Worm (Caenorhabditis elegans) whole organism, L3 larva: Measurements from ENCODE around the gene puf-11.

Experiments
- aly-2 ChIP-seq: fragments of 150-350 bp; optimal IDR thresholded peaks from 2 replicates; lab custom pipeline; 2014; ENCODE audit warnings: missing biosample characterization, missing genetic modification characterization
- ceh-16 ChIP-seq: sonication (generic microtip); optimal IDR thresholded peaks from 2 replicates; lab custom pipeline; 2017; ENCODE audit warnings: missing biosample characterization, missing genetic modification characterization
- ceh-82 ChIP-seq: fragments of 150-350 bp; optimal IDR thresholded peaks from 2 replicates; lab custom pipeline; 2014; ENCODE audit warnings: missing biosample characterization, missing genetic modification characterization
- ceh-9 ChIP-seq: sonication (generic microtip); optimal IDR thresholded peaks from 2 replicates; lab custom pipeline; 2018; ENCODE audit warnings: missing biosample characterization, missing genetic modification characterization
- daf-12 ChIP-seq: fragments of 150-350 bp; optimal IDR thresholded peaks from 2 replicates; lab custom pipeline; 2014; ENCODE audit warnings: missing biosample characterization, missing genetic modification reagents, missing genetic modification characterization
- egl-27 ChIP-seq: sonication (generic microtip); optimal IDR thresholded peaks from 4 replicates; lab custom pipeline; 2017; ENCODE audit warnings: missing biosample characterization, missing genetic modification reagents, missing genetic modification characterization
- egl-5 ChIP-seq: fragments of 150-350 bp; optimal IDR thresholded peaks from 2 replicates; lab custom pipeline; 2017; ENCODE audit warnings: missing biosample characterization, missing genetic modification reagents, missing genetic modification characterization, inconsistent platforms
- elt-1 ChIP-seq: fragments of 150-350 bp; optimal IDR thresholded peaks from 2 replicates; lab custom pipeline; 2014; ENCODE audit warnings: missing biosample characterization, missing genetic modification characterization
- elt-2 ChIP-seq: sonication (generic microtip); optimal IDR thresholded peaks from 2 replicates; lab custom pipeline; 2016; ENCODE audit warnings: missing genetic modification reagents, mild to moderate bottlenecking, missing genetic modification characterization, missing compliant biosample characterization
- elt-3 ChIP-seq, 3 experiments: fragments of 150-350 bp in 1 of 3; sonication (generic microtip) in 2 of 3; optimal IDR thresholded peaks; 2 replicates in 2 of 3; 4 replicates in 1 of 3; lab custom pipeline; 2014 to 2017; ENCODE audit warnings: missing biosample characterization in 3 of 3, missing genetic modification characterization in 3 of 3
- eor-1 ChIP-seq, 2 experiments: fragments of 150-350 bp; optimal IDR thresholded peaks; 2 replicates each; lab custom pipeline; 2014 to 2018; ENCODE audit warnings: missing biosample characterization in 2 of 2, missing genetic modification characterization in 2 of 2
- fkh-10 ChIP-seq: sonication (generic microtip); optimal IDR thresholded peaks from 2 replicates; lab custom pipeline; 2017; ENCODE audit warnings: missing biosample characterization, missing genetic modification reagents, missing genetic modification characterization
- fkh-2 ChIP-seq: fragments of 150-350 bp; optimal IDR thresholded peaks from 2 replicates; lab custom pipeline; 2014; ENCODE audit warnings: missing biosample characterization, missing genetic modification reagents, missing genetic modification characterization
- lin-15B ChIP-seq: fragments of 150-350 bp; optimal IDR thresholded peaks from 2 replicates; lab custom pipeline; 2014; ENCODE audit warnings: missing biosample characterization, missing genetic modification characterization
- lin-39 ChIP-seq: fragments of 150-350 bp; optimal IDR thresholded peaks from 2 replicates; lab custom pipeline; 2018; ENCODE audit warnings: missing biosample characterization, missing genetic modification reagents, missing genetic modification characterization
- mdl-1 ChIP-seq: fragments of 150-350 bp; optimal IDR thresholded peaks from 2 replicates; lab custom pipeline; 2014; ENCODE audit warnings: missing biosample characterization, missing genetic modification characterization
- mml-1 ChIP-seq: fragments of 150-350 bp; sonication (generic microtip); optimal IDR thresholded peaks from 3 replicates; lab custom pipeline; 2014; ENCODE audit warnings: missing biosample characterization, missing genetic modification characterization
- nfya-1 ChIP-seq: sonication (generic microtip); optimal IDR thresholded peaks from 2 replicates; lab custom pipeline; 2017; ENCODE audit warnings: missing genetic modification characterization, mild to moderate bottlenecking, missing compliant biosample characterization, antibody characterized with exemption, moderate library complexity; ENCODE audit not compliant: insufficient read depth
- nhr-11 ChIP-seq: fragments of 150-350 bp; optimal IDR thresholded peaks from 2 replicates; lab custom pipeline; 2014; ENCODE audit warnings: missing biosample characterization, missing genetic modification characterization
- nhr-12 ChIP-seq: fragments of 150-350 bp; optimal IDR thresholded peaks from 2 replicates; lab custom pipeline; 2014; ENCODE audit warnings: missing biosample characterization, missing genetic modification characterization
- nhr-23 ChIP-seq: fragments of 150-350 bp; optimal IDR thresholded peaks from 2 replicates; lab custom pipeline; 2014; ENCODE audit warnings: missing biosample characterization, missing genetic modification reagents, missing genetic modification characterization
- nhr-237 ChIP-seq: fragments of 150-350 bp; optimal IDR thresholded peaks from 2 replicates; lab custom pipeline; 2014; ENCODE audit warnings: missing biosample characterization, missing genetic modification characterization
- nhr-25 ChIP-seq: sonication (generic microtip); optimal IDR thresholded peaks from 2 replicates; lab custom pipeline; 2017; ENCODE audit warnings: missing biosample characterization, missing genetic modification characterization
- nhr-28 ChIP-seq: fragments of 150-350 bp; optimal IDR thresholded peaks from 2 replicates; lab custom pipeline; 2014; ENCODE audit warnings: missing biosample characterization, missing genetic modification characterization
- nhr-43 ChIP-seq: sonication (generic microtip); optimal IDR thresholded peaks from 2 replicates; lab custom pipeline; 2016; ENCODE audit warnings: mild to moderate bottlenecking, missing genetic modification characterization, missing compliant biosample characterization; ENCODE audit not compliant: poor library complexity, severe bottlenecking
- nhr-77 ChIP-seq: fragments of 150-350 bp; optimal IDR thresholded peaks from 2 replicates; lab custom pipeline; 2014; ENCODE audit warnings: missing biosample characterization, missing genetic modification characterization
- pha-4 ChIP-seq: fragments of 150-350 bp; optimal IDR thresholded peaks from 2 replicates; lab custom pipeline; 2014; ENCODE audit warnings: missing biosample characterization, missing genetic modification reagents, missing genetic modification characterization
- sea-2 ChIP-seq: fragments of 150-350 bp; sonication (generic microtip); optimal IDR thresholded peaks from 4 replicates; lab custom pipeline; 2014; ENCODE audit warnings: missing biosample characterization, missing genetic modification reagents, missing genetic modification characterization
- skn-1 ChIP-seq: fragments of 150-350 bp; optimal IDR thresholded peaks from 2 replicates; lab custom pipeline; 2014; ENCODE audit warnings: missing biosample characterization, missing genetic modification characterization
- snpc-4 ChIP-seq: fragments of 150-350 bp; optimal IDR thresholded peaks from 2 replicates; lab custom pipeline; 2014; ENCODE audit warnings: missing biosample characterization, missing genetic modification characterization
- tbx-2 ChIP-seq: sonication (generic microtip); optimal IDR thresholded peaks from 2 replicates; lab custom pipeline; 2016; ENCODE audit warnings: mild to moderate bottlenecking, missing genetic modification characterization, missing compliant biosample characterization
- unc-39 ChIP-seq: sonication (generic microtip); optimal IDR thresholded peaks from 4 replicates; lab custom pipeline; 2017; ENCODE audit warnings: missing biosample characterization, missing genetic modification characterization
- zag-1 ChIP-seq: fragments of 150-350 bp; optimal IDR thresholded peaks from 2 replicates; lab custom pipeline; 2014; ENCODE audit warnings: missing biosample characterization, missing genetic modification characterization
- ztf-4 ChIP-seq: fragments of 150-350 bp; optimal IDR thresholded peaks from 2 replicates; lab custom pipeline; 2014; ENCODE audit warnings: missing biosample characterization, missing genetic modification characterization

The puf-11 gene

DNA sequence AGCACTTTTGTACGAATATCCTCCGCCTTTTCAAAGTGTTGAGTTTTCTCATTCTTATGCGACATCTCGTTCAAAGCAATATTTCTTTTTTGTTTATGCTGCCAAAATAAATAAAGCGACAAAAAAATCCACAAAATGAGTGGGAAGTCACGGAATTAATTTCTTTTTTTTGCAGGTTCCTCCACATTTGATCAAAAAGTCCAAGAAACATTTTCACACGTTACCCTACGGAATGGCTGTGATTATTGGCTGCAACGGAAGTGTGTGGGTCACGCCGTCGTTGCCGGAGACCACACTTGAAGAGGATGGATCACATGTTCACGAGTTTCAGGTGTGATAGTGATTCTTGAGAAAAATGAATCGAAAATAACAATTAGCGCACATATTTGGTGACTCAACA lies 4.8 kb upstream of the puf-11 start, which contains the start of gene Y73B6BL.22:
Gene Y73B6BL.22 (minus strand): TSS at position 101 of the 400 bp plus-strand sequence.
- TF ChIP-seq ceh-9 (tag; lab: Kevin White, UChicago) (no peak), egl-27 (no peak), ztf-4 (tag; lab: Kevin White, UChicago) (no peak), zag-1 (no peak), nfya-1 (no peak), nhr-237 (tag; lab: Kevin White, UChicago) (no peak), elt-3 (tag; optimal IDR thresholded peaks at IDR 0.05; lab: Kevin White, UChicago) (no peak), aly-2 (tag; lab: Kevin White, UChicago) (no peak), elt-2 (tag; lab: Kevin White, UChicago) (no peak), elt-1 (tag; lab: Kevin White, UChicago) (no peak), tbx-2 (tag; lab: Kevin White, UChicago) (no peak), fkh-10 (GFP tag; lab: Kevin White, UChicago) (no peak)

- TF ChIP-seq nhr-25 (tag; lab: Kevin White, UChicago): no peak
- TF ChIP-seq ztf-4 (tag; lab: Kevin White, UChicago): no peak
- TF ChIP-seq nhr-43: no peak
- no peak for TF ChIP-seq lin-15B
- TF ChIP-seq pha-4 (tag; lab: Kevin White, UChicago): no peak
- TF ChIP-seq ceh-82 (tag; lab: Kevin White, UChicago): no peak
- TF ChIP-seq skn-1 (tag; lab: Kevin White, UChicago): no peak
- TF ChIP-seq lin-39: no peak
- no peak for TF ChIP-seq elt-3 (tag; optimal IDR thresholded peaks at IDR 0.05; lab: Kevin White, UChicago)
- no peak for TF ChIP-seq eor-1 (tag; optimal IDR thresholded peaks at IDR 0.05; lab: Kevin White, UChicago)
- no peak for TF ChIP-seq egl-5 (tag; lab: Kevin White, UChicago)
- no peak for TF ChIP-seq nfya-1
- TF ChIP-seq nhr-23 (tag; lab: Kevin White, UChicago): no peak
- no peak for TF ChIP-seq nhr-11
- no peak for TF ChIP-seq daf-12 (tag; lab: Kevin White, UChicago)
- no peak for TF ChIP-seq ceh-16 (tag; lab: Kevin White, UChicago)
- no peak for TF ChIP-seq nhr-28
- no peak for TF ChIP-seq elt-1 (tag; lab: Kevin White, UChicago)
- no peak for TF ChIP-seq tbx-2 (tag; lab: Kevin White, UChicago)
Observed at ce11 chrIV:6417612-6418011, 3.8 kb upstream of the puf-11 start.

ce11 chrIV:6419031-6419582 lies 2.3 kb upstream of the puf-11 start, which contains the start of the genes Y73B6BL.23 and htp-2:
Gene Y73B6BL.23, minus strand, starts transcription at chrIV:6419081.
Gene htp-2, plus strand, starts transcription at chrIV:6419522.
- no peak for TF ChIP-seq ceh-9 (tag; lab: Kevin White, UChicago)
- no peak for TF ChIP-seq nhr-77
- no peak for TF ChIP-seq ztf-4 (tag; lab: Kevin White, UChicago)
- no peak for TF ChIP-seq mdl-1 (tag; lab: Kevin White, UChicago)
- TF ChIP-seq ceh-82 (tag; lab: Kevin White, UChicago): no peak
- no peak for TF ChIP-seq snpc-4 (tag; lab: Kevin White, UChicago)
- no peak for TF ChIP-seq fkh-2 (tag; lab: Kevin White, UChicago)
- TF ChIP-seq unc-39 (tag; lab: Kevin White, UChicago): no peak
- no peak for TF ChIP-seq lin-39
- no peak for TF ChIP-seq nhr-12
- no peak for TF ChIP-seq mml-1 (tag; lab: Kevin White, UChicago)
- no peak for TF ChIP-seq sea-2 (GFP tag; lab: Kevin White, UChicago)
- TF ChIP-seq elt-1 (tag; lab: Kevin White, UChicago): no peak
- no peak for TF ChIP-seq zag-1
- TF ChIP-seq aly-2 (tag; lab: Kevin White, UChicago): no peak
- TF ChIP-seq nhr-237 (tag; lab: Kevin White, UChicago): no peak
- TF ChIP-seq skn-1 (tag; lab: Kevin White, UChicago): no peak
- no peak for TF ChIP-seq nhr-23 (tag; lab: Kevin White, UChicago)

DNA sequence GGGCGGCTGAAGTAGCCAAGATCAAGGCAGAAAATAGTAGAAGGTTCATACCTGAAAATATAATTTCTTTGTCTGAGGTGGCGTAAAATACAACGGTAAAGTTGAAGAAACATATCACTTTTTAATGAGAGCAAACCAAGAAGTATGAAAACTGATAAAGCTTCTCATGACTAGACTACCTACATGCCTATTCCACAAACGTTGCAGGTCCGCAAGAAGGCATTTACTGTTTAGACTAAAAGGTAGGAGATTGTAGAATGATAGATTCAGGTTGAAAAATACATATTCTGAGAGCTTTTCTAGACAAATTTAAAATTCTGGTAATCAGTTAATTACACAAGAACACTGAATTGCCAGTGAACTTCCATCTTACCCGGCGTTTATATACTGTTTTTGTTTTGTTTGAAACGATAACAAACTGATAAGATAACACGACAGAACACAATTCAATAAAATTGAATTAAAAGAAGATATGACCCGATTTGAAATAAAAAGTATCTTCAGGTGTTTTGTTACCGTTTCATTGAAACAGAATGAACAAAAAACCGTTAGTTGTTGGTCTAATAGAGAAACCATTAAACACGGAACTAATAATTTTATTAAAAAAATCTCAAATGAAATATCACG lies 4.8 kb downstream of the puf-11 start, which contains the start of gene acp-6:
Gene acp-6 (minus strand): TSS at position 51 of the 627 bp plus-strand sequence.
- TF ChIP-seq elt-3 (tag; optimal IDR thresholded peaks at IDR 0.05; lab: Kevin White, UChicago): peak in 1 of 3 experiments; percentile 63
- no peak for TF ChIP-seq nhr-77
- TF ChIP-seq nhr-23 (tag; lab: Kevin White, UChicago): peak; percentile 32
- TF ChIP-seq fkh-2 (tag; lab: Kevin White, UChicago): no peak
